Fruit fly (Drosophila melanogaster) whole organism, embryonic: ENCODE results near the gene AP-1mu.
A peak's percentile ranks its signal among the peaks of the same experiment; 100 is the strongest.

Experiments used
- Bgb ChIP-seq: fragments of 200-800 bp; sonication (Bioruptor generic); IDR thresholded peaks from 2 replicates; pipeline ENCODE4 v1.3.6; 2022; ENCODE audit warnings: missing biosample characterization, missing genetic modification characterization; ENCODE audit not compliant: partially characterized antibody
- CG10321 ChIP-seq: fragments of 200-800 bp; sonication (Bioruptor generic); IDR thresholded peaks from 2 replicates; pipeline ENCODE4 v1.3.6; 2022; ENCODE audit warnings: missing biosample characterization, missing genetic modification characterization
- CG10654 ChIP-seq: fragments of 200-800 bp; sonication (Bioruptor generic); optimal IDR thresholded peaks from 2 replicates; lab custom pipeline; 2016; ENCODE audit warnings: missing biosample characterization, missing genetic modification characterization
- CG1233 ChIP-seq: fragments of 200-800 bp; sonication (Bioruptor generic); optimal IDR thresholded peaks from 4 replicates; lab custom pipeline; 2018; ENCODE audit warnings: missing biosample characterization, mild to moderate bottlenecking, missing genetic modification characterization
- CG12391 ChIP-seq: fragments of 200-800 bp; sonication (Bioruptor generic); optimal IDR thresholded peaks from 3 replicates; lab custom pipeline; 2018; ENCODE audit warnings: missing biosample characterization, mild to moderate bottlenecking, missing genetic modification characterization, moderate library complexity
- CG15479 ChIP-seq: fragments of 200-800 bp; sonication (Bioruptor generic); optimal IDR thresholded peaks from 3 replicates; lab custom pipeline; 2019; ENCODE audit warnings: missing biosample characterization, mild to moderate bottlenecking, missing genetic modification characterization, moderate library complexity
- CG16813 ChIP-seq: fragments of 200-800 bp; sonication (Bioruptor generic); IDR thresholded peaks from 3 replicates; pipeline ENCODE4 v1.3.6; 2022; ENCODE audit warnings: missing biosample characterization, missing genetic modification characterization; ENCODE audit not compliant: partially characterized antibody
- CG16815 ChIP-seq: fragments of 200-800 bp; sonication (Bioruptor generic); optimal IDR thresholded peaks from 3 replicates; lab custom pipeline; 2017; ENCODE audit warnings: missing biosample characterization, mild to moderate bottlenecking, missing genetic modification characterization
- CG18764 ChIP-seq: fragments of 200-800 bp; sonication (Bioruptor generic); optimal IDR thresholded peaks from 3 replicates; lab custom pipeline; 2016; ENCODE audit warnings: missing biosample characterization, missing genetic modification characterization
- CG2116 ChIP-seq: fragments of 200-800 bp; sonication (Bioruptor generic); optimal IDR thresholded peaks from 3 replicates; lab custom pipeline; 2018; ENCODE audit warnings: missing biosample characterization, mild to moderate bottlenecking, missing genetic modification characterization
- CG31365 ChIP-seq: fragments of 200-800 bp; sonication (Bioruptor generic); optimal IDR thresholded peaks from 2 replicates; lab custom pipeline; 2018; ENCODE audit warnings: missing biosample characterization, mild to moderate bottlenecking, missing genetic modification characterization
- CG3407 ChIP-seq: fragments of 200-800 bp; sonication (Bioruptor generic); optimal IDR thresholded peaks from 2 replicates; lab custom pipeline; 2018; ENCODE audit warnings: missing biosample characterization, mild to moderate bottlenecking, missing genetic modification characterization
- CG6813 ChIP-seq: fragments of 200-800 bp; sonication (Bioruptor generic); optimal IDR thresholded peaks from 2 replicates; lab custom pipeline; 2017; ENCODE audit warnings: missing biosample characterization, missing genetic modification characterization, mild to moderate bottlenecking, moderate library complexity, missing genetic modification reagents
- CG7556 ChIP-seq: fragments of 200-800 bp; sonication (Bioruptor generic); optimal IDR thresholded peaks from 2 replicates; lab custom pipeline; 2017; ENCODE audit warnings: missing biosample characterization, mild to moderate bottlenecking, missing genetic modification characterization
- CG7786 ChIP-seq: fragments of 200-800 bp; sonication (Bioruptor generic); optimal IDR thresholded peaks from 2 replicates; lab custom pipeline; 2016; ENCODE audit warnings: missing biosample characterization, missing genetic modification characterization
- CG8388 ChIP-seq: fragments of 200-800 bp; sonication (Bioruptor generic); optimal IDR thresholded peaks from 2 replicates; lab custom pipeline; 2019; ENCODE audit warnings: missing biosample characterization, mild to moderate bottlenecking, missing genetic modification characterization, moderate library complexity
- CG8765 ChIP-seq: fragments of 200-800 bp; sonication (Bioruptor generic); IDR thresholded peaks from 2 replicates; pipeline ENCODE4 v1.3.6; 2022; ENCODE audit warnings: missing biosample characterization, missing genetic modification characterization
- CkIIα-i1 ChIP-seq: fragments of 200-800 bp; sonication (Bioruptor generic); IDR thresholded peaks from 2 replicates; pipeline ENCODE4 v1.3.6; 2022; ENCODE audit warnings: missing biosample characterization, missing genetic modification characterization
- CrebB ChIP-seq: fragments of 200-800 bp; sonication (Bioruptor generic); optimal IDR thresholded peaks from 3 replicates; lab custom pipeline; 2018; ENCODE audit warnings: missing biosample characterization, mild to moderate bottlenecking, missing genetic modification characterization
- Dll ChIP-seq: fragments of 200-800 bp; sonication (Bioruptor generic); IDR thresholded peaks from 4 replicates; pipeline ENCODE4 v1.3.6; 2022; ENCODE audit warnings: missing biosample characterization, missing genetic modification characterization; ENCODE audit not compliant: partially characterized antibody
- Doc3 ChIP-seq: fragments of 200-800 bp; sonication (Bioruptor generic); IDR thresholded peaks from 3 replicates; pipeline ENCODE4 v1.3.6; 2022; ENCODE audit warnings: missing biosample characterization, missing genetic modification characterization; ENCODE audit not compliant: partially characterized antibody
- ERR ChIP-seq: fragments of 200-800 bp; sonication (Bioruptor generic); optimal IDR thresholded peaks from 2 replicates; lab custom pipeline; 2016; ENCODE audit warnings: missing biosample characterization, missing genetic modification characterization
- Gug ChIP-seq: fragments of 200-800 bp; sonication (Bioruptor generic); IDR thresholded peaks from 4 replicates; pipeline ENCODE4 v1.3.6; 2022; ENCODE audit warnings: missing biosample characterization, missing genetic modification characterization
- HHEX ChIP-seq: fragments of 200-800 bp; sonication (Bioruptor generic); optimal IDR thresholded peaks from 3 replicates; lab custom pipeline; 2017; ENCODE audit warnings: missing biosample characterization, mild to moderate bottlenecking, missing genetic modification characterization, missing genetic modification reagents
- HLH3B ChIP-seq: fragments of 200-800 bp; sonication (Bioruptor generic); IDR thresholded peaks from 2 replicates; pipeline ENCODE4 v1.3.6; 2022; ENCODE audit warnings: missing biosample characterization, missing genetic modification characterization
- Lim3 ChIP-seq: fragments of 200-800 bp; sonication (Bioruptor generic); IDR thresholded peaks from 2 replicates; pipeline ENCODE4 v1.3.6; 2022; ENCODE audit warnings: missing biosample characterization, missing genetic modification characterization
- Max ChIP-seq: fragments of 200-800 bp; sonication (Bioruptor generic); optimal IDR thresholded peaks from 2 replicates; lab custom pipeline; 2016; ENCODE audit warnings: missing biosample characterization, mild to moderate bottlenecking, missing genetic modification characterization
- Nf-YC ChIP-seq: fragments of 200-800 bp; optimal IDR thresholded peaks from 3 replicates; lab custom pipeline; 2019; ENCODE audit warnings: missing biosample characterization, mild to moderate bottlenecking, missing genetic modification characterization, moderate library complexity
- Poxn ChIP-seq: fragments of 200-800 bp; sonication (Bioruptor generic); IDR thresholded peaks from 2 replicates; pipeline ENCODE4 v1.3.6; 2022; ENCODE audit warnings: missing biosample characterization, missing genetic modification characterization
- Sox100B ChIP-seq: fragments of 200-800 bp; sonication (Bioruptor generic); optimal IDR thresholded peaks from 3 replicates; lab custom pipeline; 2018; ENCODE audit warnings: missing biosample characterization, mild to moderate bottlenecking, missing genetic modification characterization
- ab ChIP-seq: fragments of 200-800 bp; sonication (Bioruptor generic); optimal IDR thresholded peaks from 2 replicates; lab custom pipeline; 2016; ENCODE audit warnings: missing biosample characterization, missing genetic modification characterization
- al ChIP-seq: fragments of 200-800 bp; sonication (Bioruptor generic); IDR thresholded peaks from 2 replicates; pipeline ENCODE4 v1.3.6; 2022; ENCODE audit warnings: missing biosample characterization, missing genetic modification characterization
- btn ChIP-seq: fragments of 200-800 bp; sonication (Bioruptor generic); optimal IDR thresholded peaks from 2 replicates; lab custom pipeline; 2016; ENCODE audit warnings: missing biosample characterization, missing genetic modification characterization
- cad ChIP-seq: fragments of >200 bp; optimal IDR thresholded peaks from 2 replicates; lab custom pipeline; 2017; ENCODE audit warnings: missing biosample characterization, missing genetic modification characterization
- corto ChIP-seq: fragments of 200-800 bp; sonication (Bioruptor generic); optimal IDR thresholded peaks from 2 replicates; lab custom pipeline; 2016; ENCODE audit warnings: missing biosample characterization, mild to moderate bottlenecking, missing genetic modification characterization, moderate library complexity
- dpn ChIP-seq, 2 experiments: fragments of 200-800 bp; sonication (Bioruptor generic); optimal IDR thresholded peaks; 3 replicates each; lab custom pipeline; 2016; ENCODE audit warnings: missing biosample characterization in 2 of 2, missing genetic modification characterization in 2 of 2
- ewg ChIP-seq: fragments of 200-800 bp; sonication (Bioruptor generic); optimal IDR thresholded peaks from 3 replicates; lab custom pipeline; 2017; ENCODE audit warnings: mild to moderate bottlenecking, missing biosample characterization, missing genetic modification reagents, missing genetic modification characterization
- exex ChIP-seq: fragments of 200-800 bp; sonication (Bioruptor generic); optimal IDR thresholded peaks from 4 replicates; lab custom pipeline; 2018; ENCODE audit warnings: missing biosample characterization, mild to moderate bottlenecking, missing genetic modification characterization, moderate library complexity
- fd102C ChIP-seq: fragments of 200-800 bp; sonication (Bioruptor generic); optimal IDR thresholded peaks from 2 replicates; lab custom pipeline; 2018; ENCODE audit warnings: missing biosample characterization, mild to moderate bottlenecking, missing genetic modification characterization, moderate library complexity
- fru ChIP-seq: fragments of >200 bp; optimal IDR thresholded peaks from 2 replicates; lab custom pipeline; 2017
- gcm2 ChIP-seq: fragments of 200-800 bp; sonication (Bioruptor generic); optimal IDR thresholded peaks from 2 replicates; lab custom pipeline; 2016; ENCODE audit warnings: missing biosample characterization, missing genetic modification characterization
- grau ChIP-seq: fragments of 200-800 bp; optimal IDR thresholded peaks from 3 replicates; lab custom pipeline; 2019; ENCODE audit warnings: missing biosample characterization, mild to moderate bottlenecking, missing genetic modification characterization, moderate library complexity
- grn ChIP-seq: fragments of 200-800 bp; sonication (Bioruptor generic); optimal IDR thresholded peaks from 3 replicates; lab custom pipeline; 2017; ENCODE audit warnings: missing biosample characterization, missing genetic modification characterization
- h ChIP-seq: fragments of >200 bp; optimal IDR thresholded peaks from 2 replicates; lab custom pipeline; 2017
- nmo ChIP-seq: fragments of 200-800 bp; sonication (Bioruptor generic); optimal IDR thresholded peaks from 2 replicates; lab custom pipeline; 2018; ENCODE audit warnings: missing biosample characterization, mild to moderate bottlenecking, missing genetic modification characterization, moderate library complexity
- onecut ChIP-seq: fragments of 200-800 bp; sonication (Bioruptor generic); IDR thresholded peaks from 2 replicates; pipeline ENCODE4 v1.3.6; 2022; ENCODE audit warnings: missing biosample characterization, missing genetic modification characterization
- otp ChIP-seq: fragments of 200-800 bp; sonication (Bioruptor generic); IDR thresholded peaks from 3 replicates; pipeline ENCODE4, ENCODE4 v1.3.6; 2022; ENCODE audit warnings: missing biosample characterization, missing genetic modification characterization
- pb ChIP-seq: fragments of 200-800 bp; sonication (Bioruptor generic); optimal IDR thresholded peaks from 3 replicates; lab custom pipeline; 2016; ENCODE audit warnings: missing biosample characterization, missing genetic modification characterization
- schlank ChIP-seq: fragments of 200-800 bp; sonication (Bioruptor generic); optimal IDR thresholded peaks from 2 replicates; lab custom pipeline; 2018; ENCODE audit warnings: missing biosample characterization, mild to moderate bottlenecking, missing genetic modification characterization
- tap ChIP-seq: fragments of 200-800 bp; optimal IDR thresholded peaks from 3 replicates; lab custom pipeline; 2019; ENCODE audit warnings: missing biosample characterization, mild to moderate bottlenecking, missing genetic modification characterization, moderate library complexity

AP-1mu gene

DNA sequence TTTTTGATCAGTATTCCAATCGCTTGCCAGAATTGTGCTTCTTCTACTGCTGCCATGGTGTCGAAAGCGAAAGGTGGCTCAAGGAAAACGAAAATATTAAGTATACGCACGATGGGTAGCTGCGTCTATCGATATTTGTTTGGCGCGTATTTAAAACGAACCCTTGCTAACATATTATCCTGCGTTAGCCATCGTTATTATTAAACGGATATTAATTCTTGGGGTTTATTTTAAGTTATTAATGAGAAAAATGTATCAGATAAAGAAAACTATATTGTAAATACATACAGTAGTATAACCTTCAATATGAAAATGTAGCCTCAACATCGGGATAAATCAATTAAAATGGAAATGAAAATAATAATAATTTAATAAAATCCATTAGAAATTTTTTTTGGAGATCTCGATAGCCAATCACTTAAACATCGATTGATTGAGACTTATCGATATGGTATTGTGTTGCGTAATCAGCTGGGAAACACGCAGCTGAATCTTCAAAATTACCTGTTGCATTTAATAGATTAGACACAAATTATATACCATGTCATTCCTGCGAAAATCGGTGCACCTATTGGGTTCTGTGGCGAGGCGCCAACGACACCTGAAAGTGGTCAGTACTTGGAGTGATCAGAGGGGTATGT lies 3.9 kb downstream of the AP-1mu start, which contains the start of the genes CG9386 and BckdhA (continued):
- TF ChIP-seq CkIIα-i1 (GFP tag; lab: Robert Waterston, UW) (no peak), ERR (GFP tag; lab: Kevin White, UChicago) (no peak), CG1233 (GFP tag; lab: Kevin White, UChicago) (no peak), CrebB (tag; lab: Kevin White, UChicago) (no peak), fd102C (GFP tag; lab: Kevin White, UChicago) (no peak), Nf-YC (tag; lab: Kevin White, UChicago) (peak; percentile 62), Doc3 (GFP tag; lab: Robert Waterston, UW) (peak; percentile 75), schlank (no peak), Bgb (GFP tag; lab: Robert Waterston, UW) (peak; percentile 69), Lim3 (GFP tag; lab: Robert Waterston, UW) (no peak), gcm2 (GFP tag; lab: Kevin White, UChicago) (no peak), CG6813 (GFP tag; lab: Kevin White, UChicago) (no peak), al (GFP tag; lab: Robert Waterston, UW) (peak; percentile 29; the same call in 1 of the 2 replicates), CG10654 (peak; percentile 45), dpn (GFP tag; optimal IDR thresholded peaks at IDR 0.05; lab: Kevin White, UChicago) (peak; percentile 59 to 64), CG15479 (no peak), CG7556 (GFP tag; lab: Kevin White, UChicago) (peak; percentile 42), Poxn (GFP tag; lab: Robert Waterston, UW) (no peak), fru (lab: Kevin White, UChicago) (no peak), CG10321 (GFP tag; lab: Robert Waterston, UW) (no peak), CG12391 (tag; lab: Kevin White, UChicago) (peak; percentile 73), CG2116 (GFP tag; lab: Kevin White, UChicago) (peak; percentile 81), HLH3B (no peak), Dll (peak; percentile 85), ewg (GFP tag; lab: Kevin White, UChicago) (no peak), Gug (GFP tag; lab: Robert Waterston, UW) (peak; percentile 61; the same call in 2 of the 4 replicates), Max (GFP tag; lab: Kevin White, UChicago) (peak; percentile 60), CG31365 (no peak), CG7786 (GFP tag; lab: Kevin White, UChicago) (peak; percentile 16), btn (GFP tag; lab: Kevin White, UChicago) (no peak), exex (tag; lab: Kevin White, UChicago) (no peak), CG8765 (0 out of 2 replicates have a peak, but pooled peaks have one; percentile 14), ab (no peak), tap (tag; lab: Kevin White, UChicago) (no peak), cad (GFP tag; lab: Kevin White, UChicago) (no peak), nmo (GFP tag; lab: Kevin White, UChicago) (peak; percentile 66), CG8388 (GFP tag; lab: Kevin White, UChicago) (peak; percentile 5), grau (tag; lab: Kevin White, UChicago) (peak; percentile 56), h (no peak), pb (GFP tag; lab: Kevin White, UChicago) (no peak), CG16813 (GFP tag; lab: Robert Waterston, UW) (peak; percentile 70), CG16815 (GFP tag; lab: Kevin White, UChicago) (no peak), CG18764 (GFP tag; lab: Kevin White, UChicago) (peak; percentile 16), grn (GFP tag; lab: Kevin White, UChicago) (peak; percentile 57), corto (GFP tag; lab: Kevin White, UChicago) (no peak), onecut (GFP tag; lab: Robert Waterston, UW) (peak; percentile 31; the same call in 1 of the 2 replicates), HHEX (peak; percentile 32), otp (GFP tag; lab: Robert Waterston, UW) (0 out of 3 replicates have a peak, but pooled peaks have one; percentile 25), Sox100B (GFP tag; lab: Kevin White, UChicago) (no peak), CG3407 (peak; percentile 13)
